Worm (Caenorhabditis elegans) whole organism, L3 larva: Measurements from ENCODE around the gene C04E6.7.

Source experiments
- R02D3.7 ChIP-seq: fragments of 150-350 bp; optimal IDR thresholded peaks from 2 replicates; lab custom pipeline; 2014; ENCODE audit warnings: missing biosample characterization, missing genetic modification characterization
- ZK546.5 ChIP-seq: sonication (generic microtip); optimal IDR thresholded peaks from 2 replicates; lab custom pipeline; 2017; ENCODE audit warnings: missing biosample characterization, missing genetic modification characterization
- aly-2 ChIP-seq: fragments of 150-350 bp; optimal IDR thresholded peaks from 2 replicates; lab custom pipeline; 2014; ENCODE audit warnings: missing biosample characterization, missing genetic modification characterization
- ama-1 ChIP-seq: fragments of 150-350 bp; optimal IDR thresholded peaks from 2 replicates; lab custom pipeline; 2018
- ceh-16 ChIP-seq: sonication (generic microtip); optimal IDR thresholded peaks from 2 replicates; lab custom pipeline; 2017; ENCODE audit warnings: missing biosample characterization, missing genetic modification characterization
- ceh-28 ChIP-seq: fragments of 150-350 bp; optimal IDR thresholded peaks from 2 replicates; lab custom pipeline; 2014; ENCODE audit warnings: missing biosample characterization, missing genetic modification reagents, missing genetic modification characterization
- ceh-82 ChIP-seq: fragments of 150-350 bp; optimal IDR thresholded peaks from 2 replicates; lab custom pipeline; 2014; ENCODE audit warnings: missing biosample characterization, missing genetic modification characterization
- ceh-9 ChIP-seq: sonication (generic microtip); optimal IDR thresholded peaks from 2 replicates; lab custom pipeline; 2018; ENCODE audit warnings: missing biosample characterization, missing genetic modification characterization
- daf-12 ChIP-seq: fragments of 150-350 bp; optimal IDR thresholded peaks from 2 replicates; lab custom pipeline; 2014; ENCODE audit warnings: missing biosample characterization, missing genetic modification reagents, missing genetic modification characterization
- egl-27 ChIP-seq: sonication (generic microtip); optimal IDR thresholded peaks from 4 replicates; lab custom pipeline; 2017; ENCODE audit warnings: missing biosample characterization, missing genetic modification reagents, missing genetic modification characterization
- egl-5 ChIP-seq: fragments of 150-350 bp; optimal IDR thresholded peaks from 2 replicates; lab custom pipeline; 2017; ENCODE audit warnings: missing biosample characterization, missing genetic modification reagents, missing genetic modification characterization, inconsistent platforms
- elt-1 ChIP-seq: fragments of 150-350 bp; optimal IDR thresholded peaks from 2 replicates; lab custom pipeline; 2014; ENCODE audit warnings: missing biosample characterization, missing genetic modification characterization
- elt-2 ChIP-seq: sonication (generic microtip); optimal IDR thresholded peaks from 2 replicates; lab custom pipeline; 2016; ENCODE audit warnings: missing genetic modification reagents, mild to moderate bottlenecking, missing genetic modification characterization, missing compliant biosample characterization
- elt-3 ChIP-seq, 3 experiments: fragments of 150-350 bp in 1 of 3; sonication (generic microtip) in 2 of 3; optimal IDR thresholded peaks; 2 replicates in 2 of 3; 4 replicates in 1 of 3; lab custom pipeline; 2014 to 2017; ENCODE audit warnings: missing biosample characterization in 3 of 3, missing genetic modification characterization in 3 of 3
- eor-1 ChIP-seq, 2 experiments: fragments of 150-350 bp; optimal IDR thresholded peaks; 2 replicates each; lab custom pipeline; 2014 to 2018; ENCODE audit warnings: missing biosample characterization in 2 of 2, missing genetic modification characterization in 2 of 2
- fkh-10 ChIP-seq: sonication (generic microtip); optimal IDR thresholded peaks from 2 replicates; lab custom pipeline; 2017; ENCODE audit warnings: missing biosample characterization, missing genetic modification reagents, missing genetic modification characterization
- fkh-2 ChIP-seq: fragments of 150-350 bp; optimal IDR thresholded peaks from 2 replicates; lab custom pipeline; 2014; ENCODE audit warnings: missing biosample characterization, missing genetic modification reagents, missing genetic modification characterization
- fos-1 ChIP-seq: fragments of 150-350 bp; optimal IDR thresholded peaks from 2 replicates; lab custom pipeline; 2014; ENCODE audit warnings: missing biosample characterization, missing genetic modification characterization
- hmg-11 ChIP-seq: sonication (generic microtip); optimal IDR thresholded peaks from 2 replicates; lab custom pipeline; 2016; ENCODE audit warnings: missing genetic modification characterization, missing compliant biosample characterization
- jun-1 ChIP-seq: fragments of 150-350 bp; optimal IDR thresholded peaks from 2 replicates; lab custom pipeline; 2014; ENCODE audit warnings: missing biosample characterization, missing genetic modification reagents, missing genetic modification characterization
- lin-15B ChIP-seq: fragments of 150-350 bp; optimal IDR thresholded peaks from 2 replicates; lab custom pipeline; 2014; ENCODE audit warnings: missing biosample characterization, missing genetic modification characterization
- lin-39 ChIP-seq: fragments of 150-350 bp; optimal IDR thresholded peaks from 2 replicates; lab custom pipeline; 2018; ENCODE audit warnings: missing biosample characterization, missing genetic modification reagents, missing genetic modification characterization
- lsy-12 ChIP-seq: sonication (generic microtip); optimal IDR thresholded peaks from 2 replicates; lab custom pipeline; 2016; ENCODE audit warnings: mild to moderate bottlenecking, missing genetic modification characterization, missing compliant biosample characterization
- mdl-1 ChIP-seq: fragments of 150-350 bp; optimal IDR thresholded peaks from 2 replicates; lab custom pipeline; 2014; ENCODE audit warnings: missing biosample characterization, missing genetic modification characterization
- mml-1 ChIP-seq: fragments of 150-350 bp; sonication (generic microtip); optimal IDR thresholded peaks from 3 replicates; lab custom pipeline; 2014; ENCODE audit warnings: missing biosample characterization, missing genetic modification characterization
- nfya-1 ChIP-seq: sonication (generic microtip); optimal IDR thresholded peaks from 2 replicates; lab custom pipeline; 2017; ENCODE audit warnings: missing genetic modification characterization, mild to moderate bottlenecking, missing compliant biosample characterization, antibody characterized with exemption, moderate library complexity; ENCODE audit not compliant: insufficient read depth
- nhr-11 ChIP-seq: fragments of 150-350 bp; optimal IDR thresholded peaks from 2 replicates; lab custom pipeline; 2014; ENCODE audit warnings: missing biosample characterization, missing genetic modification characterization
- nhr-12 ChIP-seq: fragments of 150-350 bp; optimal IDR thresholded peaks from 2 replicates; lab custom pipeline; 2014; ENCODE audit warnings: missing biosample characterization, missing genetic modification characterization
- nhr-23 ChIP-seq: fragments of 150-350 bp; optimal IDR thresholded peaks from 2 replicates; lab custom pipeline; 2014; ENCODE audit warnings: missing biosample characterization, missing genetic modification reagents, missing genetic modification characterization
- nhr-237 ChIP-seq: fragments of 150-350 bp; optimal IDR thresholded peaks from 2 replicates; lab custom pipeline; 2014; ENCODE audit warnings: missing biosample characterization, missing genetic modification characterization
- nhr-25 ChIP-seq: sonication (generic microtip); optimal IDR thresholded peaks from 2 replicates; lab custom pipeline; 2017; ENCODE audit warnings: missing biosample characterization, missing genetic modification characterization
- nhr-28 ChIP-seq: fragments of 150-350 bp; optimal IDR thresholded peaks from 2 replicates; lab custom pipeline; 2014; ENCODE audit warnings: missing biosample characterization, missing genetic modification characterization
- nhr-43 ChIP-seq: sonication (generic microtip); optimal IDR thresholded peaks from 2 replicates; lab custom pipeline; 2016; ENCODE audit warnings: mild to moderate bottlenecking, missing genetic modification characterization, missing compliant biosample characterization; ENCODE audit not compliant: poor library complexity, severe bottlenecking
- nhr-67 ChIP-seq: fragments of 150-350 bp; optimal IDR thresholded peaks from 2 replicates; lab custom pipeline; 2014; ENCODE audit warnings: missing biosample characterization, missing genetic modification characterization
- nhr-76 ChIP-seq: fragments of 150-350 bp; sonication (generic microtip); optimal IDR thresholded peaks from 5 replicates; lab custom pipeline; 2014; ENCODE audit warnings: missing biosample characterization, missing genetic modification characterization
- nhr-77 ChIP-seq: fragments of 150-350 bp; optimal IDR thresholded peaks from 2 replicates; lab custom pipeline; 2014; ENCODE audit warnings: missing biosample characterization, missing genetic modification characterization
- pha-4 ChIP-seq: fragments of 150-350 bp; optimal IDR thresholded peaks from 2 replicates; lab custom pipeline; 2014; ENCODE audit warnings: missing biosample characterization, missing genetic modification reagents, missing genetic modification characterization
- pqm-1 ChIP-seq: fragments of 150-350 bp; optimal IDR thresholded peaks from 2 replicates; lab custom pipeline; 2017; ENCODE audit warnings: missing biosample characterization, missing genetic modification characterization, inconsistent platforms
- sea-2 ChIP-seq: fragments of 150-350 bp; sonication (generic microtip); optimal IDR thresholded peaks from 4 replicates; lab custom pipeline; 2014; ENCODE audit warnings: missing biosample characterization, missing genetic modification reagents, missing genetic modification characterization
- skn-1 ChIP-seq: fragments of 150-350 bp; optimal IDR thresholded peaks from 2 replicates; lab custom pipeline; 2014; ENCODE audit warnings: missing biosample characterization, missing genetic modification characterization
- snpc-4 ChIP-seq: fragments of 150-350 bp; optimal IDR thresholded peaks from 2 replicates; lab custom pipeline; 2014; ENCODE audit warnings: missing biosample characterization, missing genetic modification characterization
- tbx-2 ChIP-seq: sonication (generic microtip); optimal IDR thresholded peaks from 2 replicates; lab custom pipeline; 2016; ENCODE audit warnings: mild to moderate bottlenecking, missing genetic modification characterization, missing compliant biosample characterization
- unc-39 ChIP-seq: sonication (generic microtip); optimal IDR thresholded peaks from 4 replicates; lab custom pipeline; 2017; ENCODE audit warnings: missing biosample characterization, missing genetic modification characterization
- unc-62 ChIP-seq: fragments of 150-350 bp; sonication (generic microtip); optimal IDR thresholded peaks from 4 replicates; lab custom pipeline; 2014; ENCODE audit warnings: missing biosample characterization, missing genetic modification reagents, missing genetic modification characterization
- zag-1 ChIP-seq: fragments of 150-350 bp; optimal IDR thresholded peaks from 2 replicates; lab custom pipeline; 2014; ENCODE audit warnings: missing biosample characterization, missing genetic modification characterization
- ztf-11 ChIP-seq: fragments of 150-350 bp; optimal IDR thresholded peaks from 2 replicates; lab custom pipeline; 2014; ENCODE audit warnings: missing biosample characterization, missing genetic modification characterization
- ztf-4 ChIP-seq: fragments of 150-350 bp; optimal IDR thresholded peaks from 2 replicates; lab custom pipeline; 2014; ENCODE audit warnings: missing biosample characterization, missing genetic modification characterization

C04E6.7 gene

DNA sequence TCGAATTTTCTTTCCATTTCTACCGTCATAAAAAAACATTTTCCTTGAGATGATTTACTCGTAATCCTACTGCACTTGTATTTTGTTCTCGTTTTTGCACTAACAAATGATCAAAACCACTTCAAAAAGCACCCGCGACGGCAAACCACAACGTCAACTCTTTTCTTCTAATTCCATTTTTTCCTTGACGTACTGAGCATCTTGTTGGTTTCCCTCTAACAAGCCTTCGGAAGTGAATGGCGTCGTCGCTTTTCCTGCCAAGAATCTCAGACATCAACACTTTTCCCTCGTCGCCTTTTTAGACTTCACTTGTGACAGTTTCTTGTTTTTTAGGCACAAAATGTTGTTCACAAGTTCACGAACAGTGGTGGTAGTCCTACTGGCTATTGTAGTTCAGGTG is 19.3 kb downstream of the C04E6.7 start, which contains the start of gene C04E6.13:
TSS of gene C04E6.13 (plus strand) at position 301 of the 400 bp plus-strand sequence.
- no peak for TF ChIP-seq jun-1 (tag; lab: Kevin White, UChicago)
- no peak for TF ChIP-seq R02D3.7 (tag; lab: Kevin White, UChicago)

DNA sequence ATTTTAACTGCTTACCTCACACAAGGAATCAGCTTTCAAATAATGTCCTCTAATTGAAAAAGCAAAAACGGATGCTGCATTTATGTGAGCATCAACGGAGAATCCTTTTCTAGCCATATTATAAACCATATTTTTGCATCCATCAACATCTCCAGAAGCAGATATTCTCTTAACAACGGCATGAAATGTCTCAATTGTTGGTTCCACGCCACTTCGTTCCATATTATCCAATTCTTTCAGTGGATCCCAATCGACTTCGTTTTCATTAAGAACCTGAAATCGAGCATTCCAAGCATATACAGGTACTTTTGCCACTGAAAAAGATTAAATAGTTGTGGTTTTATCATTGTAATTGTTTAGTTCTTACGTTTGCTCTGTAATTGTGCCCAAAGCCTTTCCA is 23.7 kb downstream of the C04E6.7 start:
- no peak for TF ChIP-seq egl-27 (tag; lab: Kevin White, UChicago)
- no peak for TF ChIP-seq nhr-28 (tag; lab: Kevin White, UChicago)
- no peak for TF ChIP-seq pha-4 (tag; lab: Kevin White, UChicago)
- TF ChIP-seq fkh-2, result no peak
- no peak for TF ChIP-seq nhr-76 (tag; lab: Kevin White, UChicago)
- TF ChIP-seq lsy-12 (tag; lab: Kevin White, UChicago), result no peak
- TF ChIP-seq zag-1 (tag; lab: Kevin White, UChicago), result no peak
- no peak for TF ChIP-seq pqm-1 (tag; lab: Kevin White, UChicago)
- TF ChIP-seq fos-1 (tag; lab: Kevin White, UChicago), result no peak
- no peak for TF ChIP-seq ztf-4 (tag; lab: Kevin White, UChicago)
- TF ChIP-seq sea-2 (GFP tag; lab: Kevin White, UChicago), result no peak
- TF ChIP-seq daf-12 (tag; lab: Kevin White, UChicago), result no peak
- TF ChIP-seq ceh-82 (tag; lab: Kevin White, UChicago), result no peak
- TF ChIP-seq snpc-4, result no peak
- no peak for TF ChIP-seq skn-1
- no peak for TF ChIP-seq nfya-1 (tag; lab: Kevin White, UChicago)

DNA sequence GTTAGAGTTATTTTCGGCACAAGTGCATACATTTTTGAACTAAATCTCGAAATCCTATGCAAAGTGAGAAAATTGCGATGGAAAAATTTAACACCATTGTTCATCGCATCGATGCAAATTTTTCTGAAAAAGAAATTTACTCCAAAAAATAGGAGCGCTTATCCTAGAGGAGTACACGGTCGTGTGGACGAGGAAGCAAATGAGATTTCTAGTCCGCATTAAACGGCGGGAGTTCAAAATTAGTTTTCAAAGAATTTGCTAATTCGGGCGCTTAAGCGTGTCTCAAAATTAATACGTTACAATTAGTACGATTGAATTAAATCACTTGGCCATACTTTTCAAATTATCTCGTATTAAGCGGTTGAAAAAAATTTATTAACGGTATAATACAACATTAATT is 24.6 kb downstream of the C04E6.7 start, which contains the start of gene lrpr-1:
TSS of gene lrpr-1 (minus strand) at position 185 of the 400 bp plus-strand sequence.
- TF ChIP-seq nhr-67 (no peak), R02D3.7 (tag; lab: Kevin White, UChicago) (peak; percentile 71), ztf-4 (tag; lab: Kevin White, UChicago) (no peak), snpc-4 (no peak), fkh-10 (GFP tag; lab: Kevin White, UChicago) (no peak), ceh-16 (tag; lab: Kevin White, UChicago) (no peak), pha-4 (tag; lab: Kevin White, UChicago) (no peak), unc-62 (GFP tag; lab: Kevin White, UChicago) (no peak), nhr-43 (tag; lab: Kevin White, UChicago) (peak; percentile 95), daf-12 (tag; lab: Kevin White, UChicago) (no peak), fos-1 (tag; lab: Kevin White, UChicago) (no peak), jun-1 (tag; lab: Kevin White, UChicago) (peak; percentile 42), nhr-76 (tag; lab: Kevin White, UChicago) (peak; percentile 47), zag-1 (tag; lab: Kevin White, UChicago) (no peak), skn-1 (peak; percentile 59), unc-39 (tag; lab: Kevin White, UChicago) (no peak), tbx-2 (tag; lab: Kevin White, UChicago) (no peak), nhr-28 (tag; lab: Kevin White, UChicago) (no peak), nfya-1 (tag; lab: Kevin White, UChicago) (peak; percentile 71), lsy-12 (tag; lab: Kevin White, UChicago) (peak; percentile 80), elt-2 (no peak), nhr-77 (tag; lab: Kevin White, UChicago) (no peak), lin-39 (peak; percentile 34), mdl-1 (tag; lab: Kevin White, UChicago) (no peak), nhr-23 (tag; lab: Kevin White, UChicago) (peak; percentile 82), nhr-11 (tag; lab: Kevin White, UChicago) (no peak), elt-1 (tag; lab: Kevin White, UChicago) (no peak), ztf-11 (tag; lab: Kevin White, UChicago) (no peak), ceh-82 (tag; lab: Kevin White, UChicago) (peak; percentile 48), egl-5 (tag; lab: Kevin White, UChicago) (peak; percentile 37), nhr-25 (peak; percentile 30), ama-1 (no peak), ceh-9 (tag; lab: Kevin White, UChicago) (no peak), aly-2 (tag; lab: Kevin White, UChicago) (no peak), hmg-11 (tag; lab: Kevin White, UChicago) (peak; percentile 56), nhr-12 (tag; lab: Kevin White, UChicago) (no peak), elt-3 (tag; optimal IDR thresholded peaks at IDR 0.05; lab: Kevin White, UChicago) (no peak), nhr-237 (no peak), egl-27 (tag; lab: Kevin White, UChicago) (no peak), mml-1 (tag; lab: Kevin White, UChicago) (no peak), pqm-1 (tag; lab: Kevin White, UChicago) (peak; percentile 50), fkh-2 (peak; percentile 56), lin-15B (tag; lab: Kevin White, UChicago) (peak; percentile 76), sea-2 (GFP tag; lab: Kevin White, UChicago) (no peak), eor-1 (tag; optimal IDR thresholded peaks at IDR 0.05; lab: Kevin White, UChicago) (no peak), ZK546.5 (tag; lab: Kevin White, UChicago) (no peak), ceh-28 (peak; percentile 52)
- TF ChIP-seq, all 47 proteins: peak for 17
